Worm (Caenorhabditis elegans) whole organism, L4 larva: ENCODE measurements around the gene T19C3.2.

Experiments used
- Y48G9A.11 ChIP-seq: fragments of 200-800 bp; sonication (Bioruptor generic); IDR thresholded peaks from 2 replicates; pipeline ENCODE4 v1.3.6; 2022; ENCODE audit warnings: missing genetic modification reagents, missing genetic modification characterization, missing compliant biosample characterization
- Y5F2A.4 ChIP-seq: fragments of 200-800 bp; sonication (Bioruptor generic); optimal IDR thresholded peaks from 2 replicates; lab custom pipeline; 2018; ENCODE audit warnings: mild to moderate bottlenecking, missing genetic modification characterization, missing compliant biosample characterization
- lin-13 ChIP-seq: fragments of 150-350 bp; optimal IDR thresholded peaks from 2 replicates; lab custom pipeline; 2014; ENCODE audit warnings: missing biosample characterization, missing genetic modification reagents, missing genetic modification characterization
- mep-1 ChIP-seq: fragments of 150-350 bp; sonication (generic microtip); optimal IDR thresholded peaks from 3 replicates; lab custom pipeline; 2014; ENCODE audit warnings: missing biosample characterization, missing genetic modification characterization
- nhr-11 ChIP-seq: fragments of 150-350 bp; optimal IDR thresholded peaks from 2 replicates; lab custom pipeline; 2014; ENCODE audit warnings: missing biosample characterization, missing genetic modification characterization
- nhr-28 ChIP-seq: fragments of 150-350 bp; optimal IDR thresholded peaks from 2 replicates; lab custom pipeline; 2014; ENCODE audit warnings: missing biosample characterization, missing genetic modification characterization
- nhr-77 ChIP-seq: fragments of 150-350 bp; optimal IDR thresholded peaks from 2 replicates; lab custom pipeline; 2014; ENCODE audit warnings: missing biosample characterization, missing genetic modification characterization
- pha-4 ChIP-seq, 2 experiments: fragments of 150-350 bp in 1 of 2; fragments of 200-800 bp in 1 of 2; sonication (Bioruptor generic) in 1 of 2; IDR thresholded peaks in 1 of 2; optimal IDR thresholded peaks in 1 of 2; 2 replicates each; pipeline versions ENCODE4 v1.3.6 to Lab custom; 2014 to 2022; ENCODE audit warnings: missing genetic modification characterization in 2 of 2, missing genetic modification reagents in 2 of 2, missing biosample characterization in 1 of 2, missing compliant biosample characterization in 1 of 2

ce11 chrIII:600316-600932 lies 16.9 kb downstream of the T19C3.2 start, which contains the start of gene lec-6:
- peak; percentile 59 for TF ChIP-seq pha-4 (GFP tag; IDR thresholded peaks at IDR 0.05; lab: Robert Waterston, UW)
- peak; percentile 79 for TF ChIP-seq pha-4 (tag; optimal IDR thresholded peaks at IDR 0.05; lab: Kevin White, UChicago)
- peak; percentile 51 for TF ChIP-seq mep-1 (tag; lab: Kevin White, UChicago)
- TF ChIP-seq lin-13 (GFP tag; lab: Kevin White, UChicago): peak; percentile 6
- TF ChIP-seq nhr-11 (tag; lab: Kevin White, UChicago): no peak
- TF ChIP-seq nhr-77: peak; percentile 81
- TF ChIP-seq Y48G9A.11: no peak
- no peak for TF ChIP-seq Y5F2A.4 (GFP tag; lab: Kevin White, UChicago)
- TF ChIP-seq nhr-28: peak; percentile 73
